Worm (Caenorhabditis elegans): ENCODE data around the gene ZK816.3.

- no peak for TF ChIP-seq lin-13 (tag; optimal IDR thresholded peaks at IDR 0.05)
- TF ChIP-seq mep-1 (tag; optimal IDR thresholded peaks at IDR 0.05) = no peak
- TF ChIP-seq ztf-11 (tag; optimal IDR thresholded peaks at IDR 0.05) = no peak
- no peak for TF ChIP-seq drap-1 (GFP tag; optimal IDR thresholded peaks at IDR 0.05)
- no peak for TF ChIP-seq nhr-237 (tag; optimal IDR thresholded peaks at IDR 0.05)
- no peak for TF ChIP-seq cnd-1 (tag; optimal IDR thresholded peaks at IDR 0.05)
- no peak for TF ChIP-seq snpc-4 (tag; optimal IDR thresholded peaks at IDR 0.05)
- no peak for TF ChIP-seq unc-62 (GFP tag; optimal IDR thresholded peaks at IDR 0.05)
- no peak for TF ChIP-seq M03D4.4 (tag; optimal IDR thresholded peaks at IDR 0.05)
These were observed 3.3 kb downstream of the ZK816.3 start, which contains the start of gene ZK816.1 for ce11 chrX:3351526-3351925.

Data from whole organism, mixed stage, embryonic.